Fruit fly (Drosophila melanogaster) whole organism, embryonic: Measurements from ENCODE around the gene axo.
A peak's percentile ranks its signal among the peaks of the same experiment; 100 is the strongest.

ENCODE experiments used
- Bgb ChIP-seq: fragments of 200-800 bp; sonication (Bioruptor generic); IDR thresholded peaks from 2 replicates; pipeline ENCODE4 v1.3.6; 2022; ENCODE audit warnings: missing biosample characterization, missing genetic modification characterization; ENCODE audit not compliant: partially characterized antibody
- CG1233 ChIP-seq: fragments of 200-800 bp; sonication (Bioruptor generic); optimal IDR thresholded peaks from 4 replicates; lab custom pipeline; 2018; ENCODE audit warnings: missing biosample characterization, mild to moderate bottlenecking, missing genetic modification characterization
- CG13287 ChIP-seq: fragments of 200-800 bp; sonication (Bioruptor generic); IDR thresholded peaks from 2 replicates; pipeline ENCODE4 v1.3.6; 2022; ENCODE audit warnings: missing biosample characterization, missing genetic modification characterization; ENCODE audit not compliant: partially characterized antibody
- CG15269 ChIP-seq: fragments of 200-800 bp; sonication (Bioruptor generic); optimal IDR thresholded peaks from 2 replicates; lab custom pipeline; 2018; ENCODE audit warnings: missing biosample characterization, mild to moderate bottlenecking, missing genetic modification characterization, moderate library complexity
- CG2199 ChIP-seq: fragments of 200-800 bp; sonication (Bioruptor generic); IDR thresholded peaks from 3 replicates; pipeline ENCODE4 v1.3.6; 2022; ENCODE audit warnings: missing biosample characterization, missing genetic modification characterization
- CG2712 ChIP-seq: fragments of 200-800 bp; optimal IDR thresholded peaks from 3 replicates; lab custom pipeline; 2019; ENCODE audit warnings: missing biosample characterization, mild to moderate bottlenecking, missing genetic modification characterization, moderate library complexity
- CG2889 ChIP-seq: fragments of 200-800 bp; sonication (Bioruptor generic); IDR thresholded peaks from 3 replicates; pipeline ENCODE4 v1.3.6; 2022; ENCODE audit warnings: missing biosample characterization, missing genetic modification characterization
- CG3407 ChIP-seq: fragments of 200-800 bp; sonication (Bioruptor generic); optimal IDR thresholded peaks from 2 replicates; lab custom pipeline; 2018; ENCODE audit warnings: missing biosample characterization, mild to moderate bottlenecking, missing genetic modification characterization
- CG34224 ChIP-seq: fragments of 200-800 bp; sonication (Bioruptor generic); IDR thresholded peaks from 3 replicates; pipeline ENCODE4 v1.3.6; 2022; ENCODE audit warnings: missing biosample characterization, missing genetic modification characterization; ENCODE audit not compliant: partially characterized antibody
- CG34376 ChIP-seq: fragments of 200-800 bp; sonication (Bioruptor generic); optimal IDR thresholded peaks from 2 replicates; lab custom pipeline; 2018; ENCODE audit warnings: missing biosample characterization, mild to moderate bottlenecking, missing genetic modification characterization
- CG3726 ChIP-seq: fragments of 200-800 bp; sonication (Bioruptor generic); IDR thresholded peaks from 3 replicates; pipeline ENCODE4, ENCODE4 v1.3.6; 2022; ENCODE audit warnings: missing biosample characterization, missing genetic modification characterization
- CG3847 ChIP-seq: fragments of 200-800 bp; sonication (Bioruptor generic); IDR thresholded peaks from 2 replicates; pipeline ENCODE4 v1.3.6; 2022; ENCODE audit warnings: missing biosample characterization, missing genetic modification characterization
- CG42726 ChIP-seq: fragments of 200-800 bp; sonication (Bioruptor generic); IDR thresholded peaks from 2 replicates; pipeline ENCODE4 v1.3.6; 2022; ENCODE audit warnings: missing biosample characterization, missing genetic modification characterization; ENCODE audit not compliant: partially characterized antibody
- CTCF ChIP-seq: fragments of 200-800 bp; sonication (Bioruptor generic); optimal IDR thresholded peaks from 2 replicates; lab custom pipeline; 2017; ENCODE audit warnings: missing biosample characterization, mild to moderate bottlenecking, missing genetic modification characterization, moderate library complexity
- Dad ChIP-seq: fragments of 200-800 bp; sonication (Bioruptor generic); optimal IDR thresholded peaks from 3 replicates; lab custom pipeline; 2016; ENCODE audit warnings: missing biosample characterization, missing genetic modification characterization
- Drgx ChIP-seq: fragments of 200-800 bp; sonication (Bioruptor generic); IDR thresholded peaks from 2 replicates; pipeline ENCODE4 v1.3.6; 2022; ENCODE audit warnings: missing biosample characterization, missing genetic modification characterization
- ERR ChIP-seq: fragments of 200-800 bp; sonication (Bioruptor generic); optimal IDR thresholded peaks from 2 replicates; lab custom pipeline; 2016; ENCODE audit warnings: missing biosample characterization, missing genetic modification characterization
- Eip74EF ChIP-seq, 2 experiments: fragments of 200-800 bp in 1 of 2; fragments of >200 bp in 1 of 2; sonication (Bioruptor generic) in 1 of 2; optimal IDR thresholded peaks; 2 replicates each; lab custom pipeline; 2017 to 2019; ENCODE audit warnings: missing biosample characterization in 2 of 2, missing genetic modification characterization in 2 of 2, mild to moderate bottlenecking in 1 of 2, moderate library complexity in 1 of 2
- Hmr ChIP-seq: fragments of 200-800 bp; sonication (Bioruptor generic); optimal IDR thresholded peaks from 3 replicates; lab custom pipeline; 2017; ENCODE audit warnings: mild to moderate bottlenecking, missing biosample characterization, missing genetic modification reagents, missing genetic modification characterization
- Hr39 ChIP-seq: fragments of >200 bp; optimal IDR thresholded peaks from 2 replicates; lab custom pipeline; 2017
- Hr51 ChIP-seq, 2 experiments: fragments of 200-800 bp; sonication (Bioruptor generic); optimal IDR thresholded peaks; 2 replicates in 1 of 2; 3 replicates in 1 of 2; lab custom pipeline; 2016 to 2018; ENCODE audit warnings: missing biosample characterization in 2 of 2, missing genetic modification characterization in 2 of 2, mild to moderate bottlenecking in 1 of 2, moderate library complexity in 1 of 2
- Hr78 ChIP-seq, 2 experiments: fragments of 200-800 bp in 1 of 2; fragments of >200 bp in 1 of 2; sonication (Bioruptor generic) in 1 of 2; optimal IDR thresholded peaks; 2 replicates each; lab custom pipeline; 2017 to 2019; ENCODE audit warnings: missing biosample characterization in 2 of 2, missing genetic modification characterization in 2 of 2, mild to moderate bottlenecking in 1 of 2, moderate library complexity in 1 of 2
- Hsf ChIP-seq: fragments of 200-800 bp; sonication (Bioruptor generic); optimal IDR thresholded peaks from 3 replicates; lab custom pipeline; 2016; ENCODE audit warnings: missing biosample characterization, missing genetic modification characterization
- Lhr ChIP-seq: fragments of 200-800 bp; sonication (Bioruptor generic); optimal IDR thresholded peaks from 3 replicates; lab custom pipeline; 2017; ENCODE audit warnings: mild to moderate bottlenecking, missing biosample characterization, missing genetic modification reagents, missing genetic modification characterization
- Med ChIP-seq: fragments of 200-800 bp; sonication (Bioruptor generic); peaks from one replicate; lab custom pipeline; 2016; ENCODE audit warnings: missing biosample characterization, missing genetic modification characterization, mild to moderate bottlenecking, inconsistent platforms, moderate library complexity
- NC2β ChIP-seq: fragments of 200-800 bp; sonication (Bioruptor generic); optimal IDR thresholded peaks from 2 replicates; lab custom pipeline; 2016; ENCODE audit warnings: missing biosample characterization, missing genetic modification characterization
- Nf-YB ChIP-seq: fragments of 200-800 bp; sonication (Bioruptor generic); optimal IDR thresholded peaks from 3 replicates; lab custom pipeline; 2019; ENCODE audit warnings: missing biosample characterization, mild to moderate bottlenecking, missing genetic modification characterization, moderate library complexity
- Opbp ChIP-seq: fragments of 200-800 bp; sonication (Bioruptor generic); IDR thresholded peaks from 3 replicates; pipeline ENCODE4 v1.3.6; 2022; ENCODE audit warnings: missing biosample characterization, missing genetic modification characterization; ENCODE audit not compliant: partially characterized antibody
- Sry-β ChIP-seq: fragments of 200-800 bp; sonication (Bioruptor generic); optimal IDR thresholded peaks from 2 replicates; lab custom pipeline; 2018; ENCODE audit warnings: missing biosample characterization, mild to moderate bottlenecking, missing genetic modification characterization, moderate library complexity
- amos ChIP-seq: fragments of 200-800 bp; sonication (Bioruptor generic); IDR thresholded peaks from 2 replicates; pipeline ENCODE4 v1.3.6; 2022; ENCODE audit warnings: missing biosample characterization, missing genetic modification characterization; ENCODE audit not compliant: partially characterized antibody
- aop ChIP-seq: fragments of 200-800 bp; sonication (Bioruptor generic); IDR thresholded peaks from 2 replicates; pipeline ENCODE4 v1.3.6; 2022; ENCODE audit warnings: missing biosample characterization, missing genetic modification characterization
- danr ChIP-seq: fragments of 200-800 bp; sonication (Bioruptor generic); IDR thresholded peaks from 2 replicates; pipeline ENCODE4 v1.3.6; 2022; ENCODE audit warnings: missing biosample characterization, missing genetic modification characterization
- dimm ChIP-seq: fragments of 200-800 bp; sonication (Bioruptor generic); IDR thresholded peaks from 2 replicates; pipeline ENCODE4 v1.3.6; 2022; ENCODE audit warnings: missing biosample characterization, missing genetic modification characterization
- ftz-f1 ChIP-seq: fragments of 200-800 bp; sonication (Bioruptor generic); optimal IDR thresholded peaks from 2 replicates; lab custom pipeline; 2016; ENCODE audit warnings: missing biosample characterization, missing genetic modification characterization
- grau ChIP-seq: fragments of 200-800 bp; optimal IDR thresholded peaks from 3 replicates; lab custom pipeline; 2019; ENCODE audit warnings: missing biosample characterization, mild to moderate bottlenecking, missing genetic modification characterization, moderate library complexity
- jigr1 ChIP-seq: fragments of 200-800 bp; sonication (Bioruptor generic); IDR thresholded peaks from 3 replicates; pipeline ENCODE4 v1.3.6; 2022; ENCODE audit warnings: missing biosample characterization, missing genetic modification characterization
- lilli ChIP-seq: fragments of 200-800 bp; sonication (Bioruptor generic); optimal IDR thresholded peaks from 3 replicates; lab custom pipeline; 2016; ENCODE audit warnings: missing biosample characterization, missing genetic modification characterization
- lmd ChIP-seq: fragments of 200-800 bp; sonication (Bioruptor generic); IDR thresholded peaks from 2 replicates; pipeline ENCODE4 v1.3.6; 2022; ENCODE audit warnings: missing biosample characterization, missing genetic modification characterization
- nom ChIP-seq: fragments of 200-800 bp; sonication (Bioruptor generic); optimal IDR thresholded peaks from 2 replicates; lab custom pipeline; 2017; ENCODE audit warnings: missing biosample characterization, missing genetic modification characterization, mild to moderate bottlenecking, moderate library complexity, missing genetic modification reagents
- onecut ChIP-seq: fragments of 200-800 bp; sonication (Bioruptor generic); IDR thresholded peaks from 2 replicates; pipeline ENCODE4 v1.3.6; 2022; ENCODE audit warnings: missing biosample characterization, missing genetic modification characterization
- pan ChIP-seq, 4 experiments: fragments of >200 bp in 3 of 4; fragments of 200-800 bp in 1 of 4; sonication (Bioruptor generic) in 1 of 4; optimal IDR thresholded peaks in 3 of 4; IDR thresholded peaks in 1 of 4; 2 replicates each; pipeline versions ENCODE4 v1.3.6 to Lab custom; 2017 to 2022; ENCODE audit warnings: missing biosample characterization in 2 of 4, missing genetic modification characterization in 2 of 4, mixed read lengths in 1 of 4
- pzg ChIP-seq: fragments of 200-800 bp; sonication (Bioruptor generic); optimal IDR thresholded peaks from 3 replicates; lab custom pipeline; 2018; ENCODE audit warnings: missing biosample characterization, mild to moderate bottlenecking, missing genetic modification characterization, moderate library complexity
- rib ChIP-seq: fragments of 200-800 bp; sonication (Bioruptor generic); IDR thresholded peaks from 2 replicates; pipeline ENCODE4 v1.3.6; 2022; ENCODE audit warnings: missing biosample characterization, missing genetic modification characterization
- ro ChIP-seq: fragments of 200-800 bp; sonication (Bioruptor generic); IDR thresholded peaks from 2 replicates; pipeline ENCODE4 v1.3.6; 2022; ENCODE audit warnings: missing biosample characterization, missing genetic modification characterization
- sens-2 ChIP-seq: fragments of 200-800 bp; sonication (Bioruptor generic); IDR thresholded peaks from 2 replicates; pipeline ENCODE4 v1.3.6; 2022; ENCODE audit warnings: missing biosample characterization, missing genetic modification characterization
- sisA ChIP-seq: fragments of 200-800 bp; sonication (Bioruptor generic); IDR thresholded peaks from 2 replicates; pipeline ENCODE4 v1.3.6; 2022; ENCODE audit warnings: missing biosample characterization, missing genetic modification characterization
- tin ChIP-seq: fragments of 200-800 bp; sonication (Bioruptor generic); optimal IDR thresholded peaks from 3 replicates; lab custom pipeline; 2016; ENCODE audit warnings: missing biosample characterization, missing genetic modification characterization
- unc-4 ChIP-seq: fragments of 200-800 bp; sonication (Bioruptor generic); IDR thresholded peaks from 2 replicates; pipeline ENCODE4 v1.3.6; 2022; ENCODE audit warnings: missing biosample characterization, missing genetic modification characterization; ENCODE audit not compliant: partially characterized antibody
- vnd ChIP-seq: fragments of 200-800 bp; sonication (Bioruptor generic); IDR thresholded peaks from 3 replicates; pipeline ENCODE4 v1.3.6; 2022; ENCODE audit warnings: missing biosample characterization, missing genetic modification characterization; ENCODE audit not compliant: partially characterized antibody
- zfh1 ChIP-seq: fragments of 200-800 bp; sonication (Bioruptor generic); IDR thresholded peaks from 3 replicates; pipeline ENCODE4 v1.3.6; 2022; ENCODE audit warnings: missing biosample characterization, missing genetic modification characterization

The axo gene

DNA sequence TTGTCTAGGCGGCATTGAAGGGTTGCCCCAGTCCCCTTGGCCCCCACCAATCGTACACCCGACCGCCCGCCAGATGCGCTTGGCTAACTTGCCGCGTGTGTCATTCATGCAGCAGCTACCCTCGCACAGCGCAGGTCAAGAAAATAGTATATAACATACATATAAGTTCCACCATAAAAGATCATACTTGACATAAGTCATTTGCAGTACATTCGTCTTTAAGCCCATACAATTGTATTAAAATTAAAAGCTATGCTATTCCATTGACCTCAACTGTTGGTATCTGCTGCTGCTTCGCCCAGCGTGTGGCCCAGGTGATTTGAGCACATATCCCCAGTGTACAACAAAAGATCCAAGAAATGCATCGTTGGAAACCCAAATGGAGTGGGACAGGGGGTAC, 75.8 kb downstream of the axo start (continued):
- TF ChIP-seq NC2β (peak; percentile 62), ro (GFP tag; lab: Robert Waterston, UW) (no peak), Nf-YB (peak; percentile 8), Bgb (GFP tag; lab: Robert Waterston, UW) (no peak), Dad (GFP tag; lab: Kevin White, UChicago) (peak; percentile 45), lilli (GFP tag; lab: Kevin White, UChicago) (peak; percentile 60), CG1233 (GFP tag; lab: Kevin White, UChicago) (peak; percentile 38), CG34376 (no peak), lmd (GFP tag; lab: Robert Waterston, UW) (peak; percentile 67), CG2712 (tag; lab: Kevin White, UChicago) (peak; percentile 91), vnd (GFP tag; lab: Robert Waterston, UW) (no peak), dimm (GFP tag; lab: Robert Waterston, UW) (peak; percentile 68), danr (GFP tag; lab: Robert Waterston, UW) (peak; percentile 64), Eip74EF (GFP tag; optimal IDR thresholded peaks at IDR 0.05; lab: Kevin White, UChicago) (peak in 1 of 2 experiments; percentile 51), grau (peak; percentile 52), Opbp (GFP tag; lab: Robert Waterston, UW) (no peak), Hmr (GFP tag; lab: Kevin White, UChicago) (no peak), Sry-β (GFP tag; lab: Kevin White, UChicago) (peak; percentile 32), CG2199 (peak; percentile 92), CG2889 (peak; percentile 73; the same call in 2 of the 3 replicates), Hr78 (GFP tag; optimal IDR thresholded peaks at IDR 0.05; lab: Kevin White, UChicago) (peak in 1 of 2 experiments; percentile 48), Hr51 (GFP tag; optimal IDR thresholded peaks at IDR 0.05; lab: Kevin White, UChicago) (peak in 1 of 2 experiments; percentile 48), tin (GFP tag; lab: Kevin White, UChicago) (peak; percentile 70), CG15269 (tag; lab: Kevin White, UChicago) (peak; percentile 14), CG3847 (GFP tag; lab: Robert Waterston, UW) (no peak), amos (GFP tag; lab: Robert Waterston, UW) (no peak), nom (peak; percentile 49), aop (GFP tag; lab: Robert Waterston, UW) (0 out of 2 replicates have a peak, but pooled peaks have one; percentile 15), ftz-f1 (no peak), Hr39 (lab: Kevin White, UChicago) (no peak), rib (no peak), CG3726 (GFP tag; lab: Robert Waterston, UW) (peak; percentile 62; the same call in 1 of the 3 replicates), CG3407 (GFP tag; lab: Kevin White, UChicago) (peak; percentile 73), CG42726 (GFP tag; lab: Robert Waterston, UW) (no peak), ERR (GFP tag; lab: Kevin White, UChicago) (no peak), CG34224 (GFP tag; lab: Robert Waterston, UW) (no peak), zfh1 (GFP tag; lab: Robert Waterston, UW) (peak; percentile 96), pzg (no peak), Lhr (GFP tag; lab: Kevin White, UChicago) (peak; percentile 24), Drgx (GFP tag; lab: Robert Waterston, UW) (peak; percentile 93), jigr1 (peak; percentile 73; the same call in 2 of the 3 replicates), sisA (peak; percentile 88), CTCF (GFP tag; lab: Kevin White, UChicago) (peak; percentile 34), Hsf (GFP tag; lab: Kevin White, UChicago) (peak; percentile 68), pan (optimal IDR thresholded peaks at IDR 0.05; lab: Kevin White, UChicago) (no peak), pan (GFP tag; optimal IDR thresholded peaks at IDR 0.05 in 1 of 2, IDR thresholded peaks at IDR 0.05 in 1 of 2) (peak in 1 of 2 experiments; percentile 85), Med (GFP tag; lab: Kevin White, UChicago) (peak; percentile 92), unc-4 (GFP tag; lab: Robert Waterston, UW) (no peak), onecut (GFP tag; lab: Robert Waterston, UW) (peak; percentile 65), CG13287 (GFP tag; lab: Robert Waterston, UW) (no peak), sens-2 (GFP tag; lab: Robert Waterston, UW) (peak; percentile 82)
